Worm (Caenorhabditis elegans) whole organism, L2 larva: ENCODE measurements around the gene clec-6.

Experiments
- C34F6.9 ChIP-seq: fragments of 150-350 bp; optimal IDR thresholded peaks from 2 replicates; lab custom pipeline; 2014; ENCODE audit warnings: missing biosample characterization, missing genetic modification characterization
- F13H6.1 ChIP-seq: sonication (generic microtip); optimal IDR thresholded peaks from 2 replicates; lab custom pipeline; 2016; ENCODE audit warnings: missing genetic modification characterization, missing compliant biosample characterization
- R02D3.7 ChIP-seq: fragments of 150-350 bp; optimal IDR thresholded peaks from 2 replicates; lab custom pipeline; 2014; ENCODE audit warnings: missing biosample characterization, missing genetic modification characterization
- ZK546.5 ChIP-seq: sonication (generic microtip); optimal IDR thresholded peaks from 2 replicates; lab custom pipeline; 2017; ENCODE audit warnings: missing biosample characterization, missing genetic modification characterization
- alr-1 ChIP-seq: fragments of 150-350 bp; optimal IDR thresholded peaks from 2 replicates; lab custom pipeline; 2014; ENCODE audit warnings: missing biosample characterization, missing genetic modification characterization
- aly-2 ChIP-seq: fragments of 150-350 bp; optimal IDR thresholded peaks from 2 replicates; lab custom pipeline; 2014; ENCODE audit warnings: missing biosample characterization, missing genetic modification characterization
- ama-1 ChIP-seq: fragments of 150-350 bp; optimal IDR thresholded peaks from 2 replicates; lab custom pipeline; 2018; ENCODE audit warnings: inconsistent platforms
- ceh-16 ChIP-seq: fragments of 150-350 bp; optimal IDR thresholded peaks from 2 replicates; lab custom pipeline; 2014; ENCODE audit warnings: missing biosample characterization, missing genetic modification characterization
- dmd-4 ChIP-seq: sonication (generic microtip); optimal IDR thresholded peaks from 2 replicates; lab custom pipeline; 2017; ENCODE audit warnings: missing biosample characterization, missing genetic modification characterization
- elt-1 ChIP-seq: fragments of 150-350 bp; optimal IDR thresholded peaks from 2 replicates; lab custom pipeline; 2014; ENCODE audit warnings: missing biosample characterization, missing genetic modification characterization
- fos-1 ChIP-seq: fragments of 150-350 bp; optimal IDR thresholded peaks from 2 replicates; lab custom pipeline; 2014; ENCODE audit warnings: missing biosample characterization, missing genetic modification characterization
- gmeb-1 ChIP-seq: fragments of 150-350 bp; optimal IDR thresholded peaks from 2 replicates; lab custom pipeline; 2014; ENCODE audit warnings: missing biosample characterization, missing genetic modification characterization
- lin-11 ChIP-seq: fragments of 150-350 bp; sonication (generic microtip); optimal IDR thresholded peaks from 2 replicates; lab custom pipeline; 2014; ENCODE audit warnings: missing biosample characterization, missing genetic modification characterization, inconsistent platforms, mixed read lengths
- lin-39 ChIP-seq: fragments of 150-350 bp; optimal IDR thresholded peaks from 2 replicates; lab custom pipeline; 2014; ENCODE audit warnings: missing biosample characterization, missing genetic modification reagents, missing genetic modification characterization
- lsy-2 ChIP-seq, 2 experiments: fragments of 150-350 bp in 1 of 2; sonication (generic microtip) in 1 of 2; optimal IDR thresholded peaks; 2 replicates each; lab custom pipeline; 2014 to 2017; ENCODE audit warnings: missing biosample characterization in 2 of 2, missing genetic modification characterization in 2 of 2
- mab-5 ChIP-seq: fragments of 150-350 bp; optimal IDR thresholded peaks from 2 replicates; lab custom pipeline; 2014; ENCODE audit warnings: missing biosample characterization, missing genetic modification characterization
- mbf-1 ChIP-seq: sonication (generic microtip); optimal IDR thresholded peaks from 2 replicates; lab custom pipeline; 2017; ENCODE audit warnings: missing biosample characterization, missing genetic modification characterization
- nhr-10 ChIP-seq: sonication (generic microtip); optimal IDR thresholded peaks from 2 replicates; lab custom pipeline; 2017; ENCODE audit warnings: missing biosample characterization, missing genetic modification characterization
- nhr-11 ChIP-seq: fragments of 150-350 bp; optimal IDR thresholded peaks from 2 replicates; lab custom pipeline; 2014; ENCODE audit warnings: missing biosample characterization, missing genetic modification characterization
- nhr-129 ChIP-seq: fragments of 150-350 bp; optimal IDR thresholded peaks from 2 replicates; lab custom pipeline; 2014; ENCODE audit warnings: missing biosample characterization, missing genetic modification characterization
- nhr-21 ChIP-seq: fragments of 150-350 bp; optimal IDR thresholded peaks from 2 replicates; lab custom pipeline; 2014; ENCODE audit warnings: missing biosample characterization, missing genetic modification characterization
- nhr-23 ChIP-seq: fragments of 150-350 bp; optimal IDR thresholded peaks from 2 replicates; lab custom pipeline; 2014; ENCODE audit warnings: missing biosample characterization, missing genetic modification reagents, missing genetic modification characterization
- nhr-237 ChIP-seq: fragments of 150-350 bp; optimal IDR thresholded peaks from 2 replicates; lab custom pipeline; 2014; ENCODE audit warnings: missing biosample characterization, missing genetic modification characterization
- nhr-25 ChIP-seq: fragments of 150-350 bp; sonication (generic microtip); optimal IDR thresholded peaks from 3 replicates; lab custom pipeline; 2014; ENCODE audit warnings: missing biosample characterization, missing genetic modification characterization
- nhr-6 ChIP-seq: fragments of 150-350 bp; optimal IDR thresholded peaks from 2 replicates; lab custom pipeline; 2014; ENCODE audit warnings: missing biosample characterization, missing genetic modification characterization
- nhr-77 ChIP-seq: fragments of 150-350 bp; optimal IDR thresholded peaks from 2 replicates; lab custom pipeline; 2014; ENCODE audit warnings: missing biosample characterization, missing genetic modification characterization
- peb-1 ChIP-seq: fragments of 150-350 bp; optimal IDR thresholded peaks from 2 replicates; lab custom pipeline; 2014; ENCODE audit warnings: missing biosample characterization, missing genetic modification characterization
- sem-4 ChIP-seq: fragments of 150-350 bp; optimal IDR thresholded peaks from 2 replicates; lab custom pipeline; 2014; ENCODE audit warnings: missing biosample characterization, missing genetic modification reagents, missing genetic modification characterization
- skn-1 ChIP-seq: sonication (generic microtip); optimal IDR thresholded peaks from 2 replicates; lab custom pipeline; 2017; ENCODE audit warnings: missing biosample characterization, missing genetic modification characterization
- sma-3 ChIP-seq: sonication (generic microtip); optimal IDR thresholded peaks from 2 replicates; lab custom pipeline; 2016; ENCODE audit warnings: missing genetic modification reagents, missing genetic modification characterization, missing compliant biosample characterization
- snpc-4 ChIP-seq: fragments of 150-350 bp; optimal IDR thresholded peaks from 2 replicates; lab custom pipeline; 2014; ENCODE audit warnings: missing biosample characterization, missing genetic modification characterization
- unc-39 ChIP-seq: fragments of 150-350 bp; optimal IDR thresholded peaks from 2 replicates; lab custom pipeline; 2014; ENCODE audit warnings: missing biosample characterization, missing genetic modification characterization
- unc-55 ChIP-seq: fragments of 150-350 bp; sonication (generic microtip); optimal IDR thresholded peaks from 3 replicates; lab custom pipeline; 2014; ENCODE audit warnings: missing biosample characterization, missing genetic modification reagents, missing genetic modification characterization
- unc-62 ChIP-seq: fragments of 150-350 bp; optimal IDR thresholded peaks from 2 replicates; lab custom pipeline; 2014; ENCODE audit warnings: missing biosample characterization, missing genetic modification reagents, missing genetic modification characterization
- zag-1 ChIP-seq: fragments of 150-350 bp; optimal IDR thresholded peaks from 2 replicates; lab custom pipeline; 2014; ENCODE audit warnings: missing biosample characterization, missing genetic modification characterization
- ztf-4 ChIP-seq: fragments of 150-350 bp; optimal IDR thresholded peaks from 2 replicates; lab custom pipeline; 2014; ENCODE audit warnings: missing biosample characterization, missing genetic modification characterization

Gene clec-6

DNA sequence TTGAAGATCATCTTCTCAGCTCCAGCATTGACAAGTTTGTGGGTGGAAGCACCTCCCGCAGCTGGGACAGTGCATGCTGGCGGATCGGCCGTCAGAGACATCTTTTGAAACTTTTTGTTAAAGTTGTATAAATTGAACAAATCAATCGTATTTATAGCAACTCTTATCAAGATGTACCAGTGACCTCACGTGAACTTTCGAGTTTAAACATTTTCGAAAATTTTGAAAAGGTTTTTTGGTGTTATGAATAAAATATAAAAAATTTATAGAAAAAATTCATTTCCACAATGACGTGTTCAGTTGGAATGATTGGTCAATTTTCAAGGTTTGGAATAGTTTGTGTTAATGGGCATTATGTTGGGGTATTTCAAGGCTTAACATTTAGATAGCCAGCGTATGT is 18.6 kb downstream of the clec-6 start, which contains the start of the genes msd-4 and C35D10.3:
Gene msd-4 (minus strand): TSS at position 101 of the 400 bp plus-strand sequence.
Gene C35D10.3 (plus strand): TSS at position 279 of the 400 bp plus-strand sequence.
- TF ChIP-seq peb-1 (no peak), nhr-25 (tag; lab: Kevin White, UChicago) (no peak), lin-11 (no peak), dmd-4 (no peak), elt-1 (no peak), ztf-4 (tag; lab: Kevin White, UChicago) (no peak), snpc-4 (tag; lab: Kevin White, UChicago) (no peak)

DNA sequence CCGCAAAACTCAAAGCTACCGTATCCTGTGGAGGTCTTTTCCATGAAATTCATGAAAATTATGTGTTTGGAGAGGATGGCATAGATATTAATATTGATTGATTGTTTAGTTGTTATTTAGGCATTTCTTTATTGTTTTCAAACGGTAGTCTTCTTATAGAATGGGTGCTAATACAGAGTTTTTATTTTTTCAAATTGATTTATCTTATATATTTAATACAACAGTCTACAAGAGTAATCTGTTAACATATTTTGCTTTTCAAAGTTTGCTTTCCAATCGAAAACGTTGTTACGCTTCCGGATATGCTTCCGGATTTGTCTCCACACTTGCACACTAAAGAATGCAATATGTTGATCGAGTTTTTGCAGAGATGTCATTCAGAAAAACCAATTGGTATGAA is 20.5 kb downstream of the clec-6 start, which contains the start of gene C35D10.17:
Gene C35D10.17 (plus strand): TSS at position 301 of the 400 bp plus-strand sequence.
- TF ChIP-seq lin-11, result no peak
- TF ChIP-seq nhr-23 (tag; lab: Kevin White, UChicago), result no peak
- TF ChIP-seq lsy-2 (tag; optimal IDR thresholded peaks at IDR 0.05; lab: Kevin White, UChicago), result no peak
- TF ChIP-seq ama-1 (lab: Kevin White, UChicago), result no peak
- TF ChIP-seq ZK546.5 (tag; lab: Kevin White, UChicago), result no peak
- TF ChIP-seq F13H6.1 (tag; lab: Kevin White, UChicago), result no peak
- no peak for TF ChIP-seq skn-1 (tag; lab: Kevin White, UChicago)
- TF ChIP-seq nhr-11 (tag; lab: Kevin White, UChicago), result no peak
- TF ChIP-seq zag-1 (tag; lab: Kevin White, UChicago), result no peak
- no peak for TF ChIP-seq R02D3.7
- no peak for TF ChIP-seq nhr-129 (tag; lab: Kevin White, UChicago)
- no peak for TF ChIP-seq nhr-237 (tag; lab: Kevin White, UChicago)
- no peak for TF ChIP-seq fos-1 (tag; lab: Kevin White, UChicago)
- TF ChIP-seq C34F6.9, result no peak
- TF ChIP-seq sma-3, result no peak
- no peak for TF ChIP-seq nhr-10
- no peak for TF ChIP-seq aly-2 (tag; lab: Kevin White, UChicago)
- no peak for TF ChIP-seq unc-62 (GFP tag; lab: Kevin White, UChicago)
- TF ChIP-seq, all 48 proteins: peak for 0

ce11 chrIII:4863127-4863526 is 24.1 kb downstream of the clec-6 start, which contains the start of gene coq-8:
coq-8 (plus strand) TSS chrIII:4863427.
- TF ChIP-seq mbf-1 (tag; lab: Kevin White, UChicago) (no peak), dmd-4 (no peak), ceh-16 (no peak), F13H6.1 (tag; lab: Kevin White, UChicago) (no peak), nhr-77 (tag; lab: Kevin White, UChicago) (no peak), nhr-21 (tag; lab: Kevin White, UChicago) (no peak), ztf-4 (tag; lab: Kevin White, UChicago) (no peak), nhr-25 (tag; lab: Kevin White, UChicago) (no peak), unc-39 (tag; lab: Kevin White, UChicago) (no peak), zag-1 (tag; lab: Kevin White, UChicago) (no peak), peb-1 (no peak), elt-1 (no peak), nhr-11 (tag; lab: Kevin White, UChicago) (no peak), gmeb-1 (no peak), nhr-6 (tag; lab: Kevin White, UChicago) (no peak), sma-3 (no peak), alr-1 (no peak), skn-1 (tag; lab: Kevin White, UChicago) (no peak)

- TF ChIP-seq lin-39 (tag; lab: Kevin White, UChicago), result no peak
- TF ChIP-seq unc-55 (GFP tag; lab: Kevin White, UChicago), result peak; percentile 33
- no peak for TF ChIP-seq unc-62 (GFP tag; lab: Kevin White, UChicago)
Observed at ce11 chrIII:4861744-4862401, 25.4 kb downstream of the clec-6 start, which contains the start of the genes C35D10.10 and C35D10.5. C35D10.10 (minus strand) TSS chrIII:4861794. C35D10.5 (plus strand) TSS chrIII:4862351.

DNA sequence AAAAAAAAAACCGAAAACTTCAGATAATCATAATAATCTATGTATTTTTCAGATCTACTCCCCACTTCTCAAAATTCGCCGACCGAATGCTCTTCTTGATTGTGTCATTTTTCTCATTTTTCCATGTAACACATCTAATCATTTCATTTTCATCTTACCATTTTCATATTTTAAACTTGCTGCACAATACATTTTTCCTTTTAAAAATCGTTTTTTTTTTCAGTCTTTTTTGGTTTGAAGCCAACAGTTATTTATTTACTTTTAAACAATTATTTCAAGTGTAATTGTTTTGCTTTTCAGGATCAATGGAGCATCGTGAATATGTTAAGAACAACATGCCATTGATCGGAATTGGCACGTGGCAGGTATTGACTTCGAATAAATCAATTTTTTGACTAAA is 28.2 kb downstream of the clec-6 start, which contains the start of gene C35D10.6:
Gene C35D10.6 (plus strand): TSS at position 301 of the 400 bp plus-strand sequence.
- no peak for TF ChIP-seq lin-39 (tag; lab: Kevin White, UChicago)
- no peak for TF ChIP-seq skn-1 (tag; lab: Kevin White, UChicago)
- TF ChIP-seq C34F6.9, result no peak
- no peak for TF ChIP-seq mab-5
- no peak for TF ChIP-seq sma-3
- no peak for TF ChIP-seq nhr-77 (tag; lab: Kevin White, UChicago)
- no peak for TF ChIP-seq nhr-21 (tag; lab: Kevin White, UChicago)
- TF ChIP-seq sem-4 (tag; lab: Kevin White, UChicago), result no peak
